Worm (Caenorhabditis elegans) whole organism, L4/young adult: ENCODE results near the gene C33H5.16.
A peak's percentile ranks its signal among the peaks of the same experiment; 100 is the strongest.

Experiments used
- W03F9.2 ChIP-seq: fragments of 150-350 bp; optimal IDR thresholded peaks from 2 replicates; lab custom pipeline; 2014; ENCODE audit warnings: missing biosample characterization, missing genetic modification characterization
- dao-5 ChIP-seq: sonication (generic microtip); optimal IDR thresholded peaks from 2 replicates; lab custom pipeline; 2016; ENCODE audit warnings: missing genotype, missing genetic modification characterization, moderate library complexity, missing compliant biosample characterization
- him-1 ChIP-seq: sonication (generic microtip); optimal IDR thresholded peaks from 2 replicates; lab custom pipeline; 2016; ENCODE audit warnings: missing genotype, missing genetic modification reagents, missing genetic modification characterization, missing compliant biosample characterization

C33H5.16 gene

DNA sequence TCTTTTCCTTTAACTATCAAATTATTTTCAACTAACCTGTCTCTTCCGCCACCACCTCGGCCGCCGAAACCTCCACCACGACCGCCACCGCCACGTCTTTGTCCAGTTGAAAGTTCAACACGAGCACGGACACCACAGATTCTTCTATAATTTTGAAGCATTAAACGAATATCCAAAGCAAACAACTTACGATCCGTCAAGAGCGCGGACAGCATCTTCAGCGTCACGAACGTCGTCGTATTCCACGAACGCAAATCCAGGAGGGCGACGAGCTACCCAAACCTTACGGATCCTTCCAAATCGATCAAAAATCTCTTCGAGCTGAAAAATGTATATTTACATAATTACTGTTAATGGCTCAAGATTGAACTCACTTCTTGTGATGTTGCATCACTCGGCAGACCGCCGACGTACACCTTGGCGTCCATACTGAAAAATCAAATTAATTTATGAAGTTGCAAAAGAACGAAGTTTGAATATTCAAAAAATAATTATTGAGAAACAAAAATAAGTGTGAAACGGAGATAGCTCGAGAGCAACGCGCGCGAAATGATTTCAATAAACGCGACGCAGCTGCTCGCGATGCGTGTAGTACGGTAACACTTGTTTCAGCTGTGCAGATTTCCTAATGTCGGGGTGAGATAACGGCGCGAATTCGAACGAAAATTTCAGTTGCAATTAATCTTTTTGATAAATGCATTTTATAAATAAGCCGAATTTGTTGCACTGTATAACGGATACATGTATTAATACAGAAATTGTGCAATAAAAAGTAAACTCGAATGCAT, 12.2 kb downstream of the C33H5.16 start, which contains the start of gene rsp-6:
Gene rsp-6 (minus strand): TSS at position 429 of the 788 bp plus-strand sequence.
- TF ChIP-seq him-1 = peak; percentile 29
- no peak for TF ChIP-seq dao-5 (tag; lab: Kevin White, UChicago)
- peak; percentile 85 for TF ChIP-seq W03F9.2

DNA sequence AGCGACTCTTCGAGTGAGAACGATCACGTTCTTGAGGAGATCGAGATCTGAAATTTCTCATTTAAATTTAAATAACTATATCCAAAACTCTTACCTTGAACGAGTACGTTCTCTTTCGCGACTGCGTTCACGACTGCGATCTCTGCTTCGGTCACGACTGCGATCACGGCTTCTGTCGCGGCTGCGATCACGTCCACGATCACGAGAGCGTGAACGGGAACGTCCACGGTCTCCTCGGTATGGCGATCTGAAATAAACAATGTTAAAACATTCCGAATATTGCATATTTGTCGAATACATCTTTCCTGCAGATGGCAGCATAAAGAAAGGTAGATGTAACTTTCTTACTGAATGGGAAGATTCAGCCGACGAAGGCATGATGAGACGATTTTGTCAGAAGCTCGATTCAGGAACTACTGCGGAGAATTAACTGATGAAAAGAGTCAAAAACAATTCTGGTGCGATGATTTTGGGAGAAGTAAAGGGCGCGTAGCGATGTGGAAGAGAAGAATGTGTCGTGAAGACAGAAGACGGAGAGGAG, 12.9 kb downstream of the C33H5.16 start:
- TF ChIP-seq him-1 (no peak), W03F9.2 (no peak), dao-5 (tag; lab: Kevin White, UChicago) (no peak)

DNA sequence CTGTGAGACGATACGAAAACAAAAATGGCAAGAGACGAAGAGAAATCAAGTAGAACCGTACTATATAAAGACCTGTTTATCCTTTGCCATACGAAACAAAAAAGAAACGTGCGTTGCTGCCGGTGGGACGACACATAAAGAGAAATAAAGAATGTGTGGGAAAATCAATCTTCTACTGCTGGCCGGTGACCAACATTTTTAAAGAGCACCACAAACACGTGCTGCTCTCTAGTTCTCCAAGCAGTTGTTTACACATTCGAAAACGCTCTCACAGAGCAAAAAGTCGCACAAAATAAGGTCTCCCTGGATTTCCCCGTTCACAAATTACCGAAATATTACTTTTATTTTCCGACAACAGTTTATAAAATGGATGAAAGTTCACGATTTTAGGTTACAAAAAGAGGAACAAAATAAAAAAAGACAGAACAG, 13.6 kb downstream of the C33H5.16 start, which contains the start of gene imp-3:
Gene imp-3 (minus strand): TSS at position 93 of the 429 bp plus-strand sequence.
- TF ChIP-seq him-1 (no peak), dao-5 (tag; lab: Kevin White, UChicago) (no peak), W03F9.2 (no peak)

ce11 chrIV:7785506-7786065, 17.6 kb downstream of the C33H5.16 start, which contains the start of gene tag-322:
Gene tag-322, minus strand, starts transcription at chrIV:7785556.
- TF ChIP-seq W03F9.2 = peak; percentile 73
- no peak for TF ChIP-seq dao-5 (tag; lab: Kevin White, UChicago)

ce11 chrIV:7783801-7784411, 19.2 kb downstream of the C33H5.16 start, which contains the start of gene tag-321:
Gene tag-321, minus strand, starts transcription at chrIV:7783851.
- TF ChIP-seq dao-5 (tag; lab: Kevin White, UChicago) = no peak
- no peak for TF ChIP-seq him-1

ce11 chrIV:7782292-7782691, 20.9 kb downstream of the C33H5.16 start, which contains the start of gene sec-10:
Gene sec-10, minus strand, starts transcription at chrIV:7782499.
- TF ChIP-seq dao-5 (tag; lab: Kevin White, UChicago) = no peak
- TF ChIP-seq W03F9.2 = no peak

- TF ChIP-seq him-1 (no peak), W03F9.2 (no peak), dao-5 (tag; lab: Kevin White, UChicago) (no peak)
Observed at ce11 chrIV:7778865-7779264, 24.3 kb downstream of the C33H5.16 start, which contains the start of gene rpap-3. Gene rpap-3, minus strand, starts transcription at chrIV:7778965.

DNA sequence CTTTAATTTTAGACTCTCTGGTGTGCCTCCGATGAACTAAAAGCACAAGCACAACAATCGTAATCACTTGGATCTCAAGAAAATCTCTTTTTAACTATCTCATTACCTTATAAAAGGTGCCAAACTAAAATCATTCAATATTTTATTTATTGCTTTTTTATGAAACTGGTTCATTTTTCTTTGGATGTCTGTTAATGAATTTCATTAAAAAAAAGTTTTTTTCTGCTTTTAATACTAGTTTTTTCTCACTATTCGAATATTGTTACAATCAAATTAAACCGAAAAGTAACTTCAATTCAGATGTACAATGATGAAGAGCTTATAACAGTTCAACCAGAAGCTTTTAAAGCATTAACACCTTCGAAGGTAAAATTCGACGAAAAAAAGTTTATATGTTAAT, 27.4 kb downstream of the C33H5.16 start, which contains the start of gene swd-2.1:
Gene swd-2.1 (plus strand): TSS at position 301 of the 400 bp plus-strand sequence.
- TF ChIP-seq dao-5 (tag; lab: Kevin White, UChicago) = no peak
- TF ChIP-seq him-1 = no peak
- TF ChIP-seq W03F9.2 = no peak

DNA sequence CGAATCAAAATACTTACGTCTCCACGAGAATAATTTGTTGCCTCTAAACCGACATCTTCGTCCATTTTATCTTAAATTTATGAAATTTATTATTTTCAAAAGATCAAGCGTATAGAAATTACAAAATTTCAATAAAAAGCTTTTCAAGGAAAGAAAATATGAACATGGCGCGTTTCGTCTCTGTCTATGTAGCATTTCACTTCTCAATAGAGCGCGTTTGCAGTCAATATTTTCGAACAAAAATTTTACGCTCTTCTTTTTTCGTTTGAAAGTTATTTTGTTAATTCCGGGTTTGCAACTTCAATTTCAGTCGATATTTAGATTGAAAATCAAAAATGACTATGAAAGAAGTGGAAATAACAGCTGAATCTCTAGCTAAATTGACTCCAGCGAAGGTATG, 28.9 kb downstream of the C33H5.16 start, which contains the start of the genes hcf-1 and swd-2.2:
Gene hcf-1 (minus strand): TSS at position 70 of the 400 bp plus-strand sequence.
Gene swd-2.2 (plus strand): TSS at position 206 of the 400 bp plus-strand sequence.
- TF ChIP-seq dao-5 (tag; lab: Kevin White, UChicago) (no peak), W03F9.2 (peak; percentile 46)

- TF ChIP-seq him-1 (no peak), W03F9.2 (no peak), dao-5 (tag; lab: Kevin White, UChicago) (no peak)
Observed at ce11 chrIV:7770162-7770561, 33.0 kb downstream of the C33H5.16 start, which contains the start of gene rdl-1. Gene rdl-1, minus strand, starts transcription at chrIV:7770262.

ce11 chrIV:7764319-7764718, 38.8 kb downstream of the C33H5.16 start:
- no peak for TF ChIP-seq dao-5 (tag; lab: Kevin White, UChicago)
- TF ChIP-seq him-1 = no peak
- TF ChIP-seq W03F9.2 = peak; percentile 37

- TF ChIP-seq him-1 (no peak), W03F9.2 (no peak), dao-5 (tag; lab: Kevin White, UChicago) (no peak)
Observed at ce11 chrIV:7763748-7764147, 39.4 kb downstream of the C33H5.16 start, which contains the start of the genes C46A5.6 and C46A5.1. Gene C46A5.6, minus strand, starts transcription at chrIV:7763848. Gene C46A5.1, plus strand, starts transcription at chrIV:7763931.

DNA sequence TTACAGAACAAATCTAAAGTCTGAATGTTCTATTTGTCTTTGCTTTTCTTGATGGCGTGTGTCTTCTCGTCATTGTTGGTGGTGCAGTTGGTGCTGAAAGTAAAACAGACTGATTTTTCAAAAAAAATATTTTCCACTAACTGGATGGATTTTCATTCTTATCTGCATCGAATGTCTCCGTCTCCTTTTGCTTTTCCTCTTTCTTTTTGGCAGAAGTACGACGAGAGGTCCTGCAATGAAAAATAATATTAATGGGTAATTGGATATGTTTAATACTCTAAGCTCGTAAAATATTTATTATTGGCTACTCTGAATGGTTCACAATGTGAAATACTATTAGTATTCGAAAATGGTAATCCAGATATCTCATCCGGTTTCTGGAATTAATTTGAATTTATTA, 43.0 kb downstream of the C33H5.16 start, which contains the start of gene del-7:
Gene del-7 (plus strand): TSS at position 301 of the 400 bp plus-strand sequence.
- TF ChIP-seq dao-5 (tag; lab: Kevin White, UChicago) (no peak), W03F9.2 (no peak), him-1 (no peak)

ce11 chrIV:7759527-7759926, 43.6 kb downstream of the C33H5.16 start, which contains the start of gene dsb-3:
Gene dsb-3, minus strand, starts transcription at chrIV:7759627.
- no peak for TF ChIP-seq W03F9.2
